Worm (Caenorhabditis elegans): Measurements from ENCODE around the gene ccdc-149.

The ccdc-149 gene

DNA sequence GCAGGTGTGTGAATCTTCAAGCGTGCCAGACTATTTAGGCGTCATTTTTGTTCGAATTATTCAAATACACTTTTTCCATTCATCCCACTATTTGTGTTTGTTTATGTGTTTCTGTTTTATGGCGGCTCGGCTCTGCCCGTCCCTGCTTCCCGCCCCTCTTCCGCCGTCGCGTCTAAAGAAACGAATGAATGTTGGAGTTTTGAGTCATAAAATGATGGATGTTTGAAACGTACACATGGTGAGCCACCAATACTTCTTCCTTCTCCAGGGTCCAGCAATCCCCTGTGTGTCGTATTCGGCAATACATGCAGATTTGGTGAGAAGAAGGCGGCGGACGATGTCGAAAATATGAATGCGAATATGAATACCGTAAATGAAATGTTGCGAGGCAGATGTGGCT lies 48.2 kb downstream of the ccdc-149 start:
- TF ChIP-seq ets-7 (tag; optimal IDR thresholded peaks at IDR 0.05) (no peak), B0310.2 (tag; optimal IDR thresholded peaks at IDR 0.05) (no peak), tbx-11 (GFP tag; IDR thresholded peaks at IDR 0.05) (no peak), scrt-1 (GFP tag; IDR thresholded peaks at IDR 0.05) (no peak), sea-1 (GFP tag; conservative IDR thresholded peaks at IDR 0.05) (no peak), aly-1 (tag; optimal IDR thresholded peaks at IDR 0.05) (no peak), flt-1 (GFP tag; IDR thresholded peaks at IDR 0.05) (no peak), tbx-37 (GFP tag; conservative IDR thresholded peaks at IDR 0.05) (no peak), tra-4 (tag; optimal IDR thresholded peaks at IDR 0.05) (no peak)

DNA sequence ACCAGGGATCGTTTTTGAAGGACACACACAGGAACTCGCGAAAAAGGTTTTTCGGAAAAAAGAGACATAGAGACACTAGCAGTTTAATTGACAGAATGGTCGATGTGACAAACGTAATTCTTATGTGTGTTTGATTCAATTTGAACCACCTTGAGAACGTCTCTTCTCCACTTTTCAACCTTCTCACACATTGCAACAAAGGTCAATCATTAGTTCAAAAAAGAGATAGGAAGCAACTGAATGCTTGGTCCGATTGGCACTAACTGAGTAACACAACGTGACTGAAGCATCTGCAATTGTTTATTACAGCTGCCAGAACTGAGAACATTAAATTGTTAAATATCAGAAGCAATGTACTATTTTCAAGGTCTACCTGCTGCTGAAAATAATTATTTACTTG lies 49.1 kb downstream of the ccdc-149 start:
- TF ChIP-seq ets-7 (tag; optimal IDR thresholded peaks at IDR 0.05) (no peak), tbx-11 (GFP tag; IDR thresholded peaks at IDR 0.05) (no peak), tra-4 (tag; optimal IDR thresholded peaks at IDR 0.05) (no peak), tbx-37 (GFP tag; conservative IDR thresholded peaks at IDR 0.05) (no peak), hnd-1 (tag; optimal IDR thresholded peaks at IDR 0.05) (no peak), ceh-13 (GFP tag; optimal IDR thresholded peaks at IDR 0.05) (no peak), aly-1 (tag; optimal IDR thresholded peaks at IDR 0.05) (no peak), hmbx-1 (tag; optimal IDR thresholded peaks at IDR 0.05) (no peak), scrt-1 (GFP tag; IDR thresholded peaks at IDR 0.05) (no peak), sea-1 (GFP tag; conservative IDR thresholded peaks at IDR 0.05) (no peak)

DNA sequence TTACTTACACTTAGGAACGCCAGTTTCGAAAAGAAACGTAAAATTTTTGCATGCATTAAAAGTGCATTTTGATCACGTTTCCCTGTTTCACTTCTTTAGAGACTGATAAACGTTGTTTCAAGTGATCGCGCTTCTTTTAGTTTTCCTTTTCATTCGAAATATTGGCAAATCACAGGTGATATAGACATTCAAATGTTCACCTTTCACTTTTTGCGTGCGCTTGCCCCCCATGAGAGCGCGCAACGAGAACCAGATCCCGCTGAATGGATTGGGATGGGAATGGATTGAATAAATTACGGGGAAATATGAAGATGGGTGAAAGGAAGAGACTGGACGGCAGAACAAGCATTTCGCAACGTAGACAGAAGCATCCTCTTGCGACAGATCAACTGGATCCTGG lies 49.7 kb downstream of the ccdc-149 start:
- TF ChIP-seq pes-1 (GFP tag; IDR thresholded peaks at IDR 0.05) (no peak), ceh-13 (GFP tag; optimal IDR thresholded peaks at IDR 0.05) (no peak), hmg-4 (GFP tag; optimal IDR thresholded peaks at IDR 0.05) (no peak), aly-1 (tag; optimal IDR thresholded peaks at IDR 0.05) (no peak), flt-1 (GFP tag; IDR thresholded peaks at IDR 0.05) (no peak)
